Worm (Caenorhabditis elegans): ENCODE measurements around the gene srg-57.

srg-57 gene

ce11 chrV:2722555-2722954, 11.7 kb downstream of the srg-57 start, which contains the start of gene srg-60:
Gene srg-60 (minus strand): TSS chrV:2722655.
- TF ChIP-seq egl-27 (tag; optimal IDR thresholded peaks at IDR 0.05) (no peak), fkh-8 (tag; optimal IDR thresholded peaks at IDR 0.05) (no peak), sptf-1 (tag; optimal IDR thresholded peaks at IDR 0.05) (no peak), lsy-2 (tag; optimal IDR thresholded peaks at IDR 0.05) (no peak), lir-3 (tag; optimal IDR thresholded peaks at IDR 0.05; ENCODE audit: poor library complexity) (no peak), mab-9 (GFP tag; IDR thresholded peaks at IDR 0.05) (no peak), nhr-85 (tag) (no peak), hlh-4 (tag; optimal IDR thresholded peaks at IDR 0.05) (no peak), skn-1 (tag; optimal IDR thresholded peaks at IDR 0.05) (no peak), zip-4 (GFP tag; optimal IDR thresholded peaks at IDR 0.05) (no peak), aly-2 (tag; optimal IDR thresholded peaks at IDR 0.05) (no peak), nhr-20 (tag; optimal IDR thresholded peaks at IDR 0.05) (no peak), ceh-63 (GFP tag; optimal IDR thresholded peaks at IDR 0.05) (no peak), zag-1 (tag; optimal IDR thresholded peaks at IDR 0.05) (no peak), tlp-1 (tag; optimal IDR thresholded peaks at IDR 0.05) (no peak)

- no peak for TF ChIP-seq C16A3.4 (tag; optimal IDR thresholded peaks at IDR 0.05)
- no peak for TF ChIP-seq unc-30 (tag; optimal IDR thresholded peaks at IDR 0.05)
- TF ChIP-seq egl-13 (tag; optimal IDR thresholded peaks at IDR 0.05), result no peak
- no peak for TF ChIP-seq sox-4 (tag; optimal IDR thresholded peaks at IDR 0.05)
- no peak for TF ChIP-seq lin-35 (GFP tag; optimal IDR thresholded peaks at IDR 0.05)
- no peak for TF ChIP-seq zag-1 (tag; optimal IDR thresholded peaks at IDR 0.05)
- no peak for TF ChIP-seq mab-9 (GFP tag; IDR thresholded peaks at IDR 0.05)
- TF ChIP-seq ama-1 (optimal IDR thresholded peaks at IDR 0.05), result no peak
- no peak for TF ChIP-seq aly-2 (tag; optimal IDR thresholded peaks at IDR 0.05)
- no peak for TF ChIP-seq nhr-28 (tag; optimal IDR thresholded peaks at IDR 0.05)
- no peak for TF ChIP-seq nhr-85 (tag)
- TF ChIP-seq ztf-4 (tag; optimal IDR thresholded peaks at IDR 0.05), result no peak
Measured at ce11 chrV:2720763-2721162, 13.5 kb downstream of the srg-57 start, which contains the start of gene srt-27. Gene srt-27 (minus strand): TSS chrV:2720863.

DNA sequence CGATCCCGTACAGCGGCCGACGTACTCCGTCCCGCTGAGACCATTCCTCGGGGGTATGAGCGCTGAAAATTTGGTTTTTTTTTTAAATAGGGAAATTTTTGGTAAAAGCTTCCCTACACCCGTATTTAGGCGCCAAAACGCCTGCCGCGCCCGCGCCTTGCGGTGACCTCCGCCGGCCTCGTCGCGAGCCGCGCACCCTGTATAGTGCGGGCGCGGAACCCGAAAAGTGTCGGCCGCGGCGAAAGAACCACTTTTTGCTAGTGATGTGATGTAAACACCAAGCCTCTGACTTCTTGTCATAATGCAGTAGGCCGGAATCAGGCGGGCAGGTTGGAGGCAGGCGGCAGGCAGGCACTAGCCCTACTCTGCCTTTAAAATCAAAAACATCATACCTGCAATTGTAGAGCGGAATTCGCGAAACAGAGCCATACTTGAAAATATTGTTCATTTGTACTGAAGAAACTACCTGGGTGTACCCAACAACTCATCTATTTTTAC, 15.5 kb downstream of the srg-57 start, which contains the start of gene srt-29:
srt-29 (minus strand) TSS at position 448 of the 498 bp plus-strand sequence.
- no peak for TF ChIP-seq elt-2 (tag; optimal IDR thresholded peaks at IDR 0.05)
- no peak for TF ChIP-seq sox-4 (tag; optimal IDR thresholded peaks at IDR 0.05)
- no peak for TF ChIP-seq nhr-85 (tag)
- TF ChIP-seq nhr-77 (tag; optimal IDR thresholded peaks at IDR 0.05), result no peak
- TF ChIP-seq sup-37 (GFP tag; optimal IDR thresholded peaks at IDR 0.05), result no peak
- no peak for TF ChIP-seq mep-1 (tag; optimal IDR thresholded peaks at IDR 0.05)

DNA sequence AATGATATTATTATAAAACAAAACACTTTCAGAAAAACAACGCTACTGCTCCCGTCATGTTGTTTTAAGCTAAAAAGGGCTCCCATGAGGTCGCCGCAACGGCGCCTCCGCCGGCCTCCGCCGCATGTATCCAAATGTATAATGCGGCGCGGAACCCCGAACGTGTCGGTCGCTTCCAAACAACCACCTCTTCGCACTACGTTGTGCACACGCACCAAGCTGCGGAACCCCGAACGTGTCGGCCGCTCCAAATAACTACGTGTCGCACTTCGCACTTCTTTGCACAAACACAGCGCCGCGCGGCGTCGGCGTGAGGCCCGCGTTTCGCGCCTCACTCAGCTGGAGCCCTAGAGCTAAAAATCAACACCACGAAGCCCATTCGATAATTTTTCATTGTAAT, 17.3 kb downstream of the srg-57 start:
- no peak for TF ChIP-seq hlh-4 (tag; optimal IDR thresholded peaks at IDR 0.05)
- no peak for TF ChIP-seq pag-3 (tag; optimal IDR thresholded peaks at IDR 0.05; ENCODE audit: borderline replicate concordance, insufficient read depth)
- no peak for TF ChIP-seq isw-1 (GFP tag; IDR thresholded peaks at IDR 0.05)
- TF ChIP-seq nhr-84 (tag; optimal IDR thresholded peaks at IDR 0.05), result no peak
- no peak for TF ChIP-seq pax-3 (tag; optimal IDR thresholded peaks at IDR 0.05)
- TF ChIP-seq nhr-12 (tag; optimal IDR thresholded peaks at IDR 0.05), result no peak
- no peak for TF ChIP-seq nhr-90 (tag; optimal IDR thresholded peaks at IDR 0.05; ENCODE audit: poor library complexity)
- TF ChIP-seq lin-15B (tag; optimal IDR thresholded peaks at IDR 0.05), result no peak
- no peak for TF ChIP-seq alr-1 (tag; optimal IDR thresholded peaks at IDR 0.05; ENCODE audit: borderline replicate concordance)
- no peak for TF ChIP-seq dsc-1 (tag; optimal IDR thresholded peaks at IDR 0.05)
- no peak for TF ChIP-seq F16B12.6 (tag; optimal IDR thresholded peaks at IDR 0.05)
- no peak for TF ChIP-seq nhr-76 (tag; optimal IDR thresholded peaks at IDR 0.05)
- no peak for TF ChIP-seq pqm-1 (tag; optimal IDR thresholded peaks at IDR 0.05)
